Worm (Caenorhabditis elegans) whole organism, early embryonic: ENCODE data around the gene F27E5.9.

Experiments
- B0310.2 ChIP-seq: sonication (generic microtip); optimal IDR thresholded peaks from 2 replicates; lab custom pipeline; 2016; ENCODE audit warnings: mild to moderate bottlenecking, missing genetic modification characterization, missing compliant biosample characterization
- F13C5.2 ChIP-seq: sonication (generic microtip); optimal IDR thresholded peaks from 2 replicates; lab custom pipeline; 2017; ENCODE audit warnings: mild to moderate bottlenecking, missing genetic modification characterization, inconsistent platforms, missing compliant biosample characterization
- aly-1 ChIP-seq: sonication (generic microtip); optimal IDR thresholded peaks from 2 replicates; lab custom pipeline; 2016; ENCODE audit warnings: missing genetic modification characterization, missing compliant biosample characterization
- ama-1 ChIP-seq: fragments of 150-350 bp; optimal IDR thresholded peaks from 2 replicates; lab custom pipeline; 2014
- ceh-13 ChIP-seq: fragments of 200-800 bp; sonication (Bioruptor generic); optimal IDR thresholded peaks from 2 replicates; lab custom pipeline; 2018; ENCODE audit warnings: mild to moderate bottlenecking, missing genetic modification characterization, missing compliant biosample characterization
- ceh-36 ChIP-seq: sonication (generic microtip); optimal IDR thresholded peaks from 2 replicates; lab custom pipeline; 2016; ENCODE audit warnings: missing genetic modification characterization, inconsistent platforms, missing compliant biosample characterization
- ets-7 ChIP-seq: sonication (generic microtip); optimal IDR thresholded peaks from 2 replicates; lab custom pipeline; 2016; ENCODE audit warnings: missing genotype, missing genetic modification characterization, missing compliant biosample characterization
- flt-1 ChIP-seq: fragments of 200-800 bp; sonication (Bioruptor generic); IDR thresholded peaks from 2 replicates; pipeline ENCODE4 v1.3.6; 2022; ENCODE audit warnings: missing genetic modification characterization, missing compliant biosample characterization
- hnd-1 ChIP-seq: sonication (generic microtip); optimal IDR thresholded peaks from 2 replicates; lab custom pipeline; 2016; ENCODE audit warnings: missing genetic modification characterization, missing compliant biosample characterization
- pes-1 ChIP-seq: fragments of 200-800 bp; sonication (Bioruptor generic); IDR thresholded peaks from 2 replicates; pipeline ENCODE4 v1.3.6; 2022; ENCODE audit warnings: missing genetic modification reagents, missing genetic modification characterization, missing compliant biosample characterization
- scrt-1 ChIP-seq: fragments of 200-800 bp; sonication (Bioruptor generic); IDR thresholded peaks from 2 replicates; pipeline ENCODE4 v1.3.6; 2022; ENCODE audit warnings: missing genetic modification characterization, missing compliant biosample characterization
- sea-1 ChIP-seq: fragments of 200-800 bp; sonication (Bioruptor generic); conservative IDR thresholded peaks from 2 replicates; pipeline ENCODE4 v1.3.6; 2022; ENCODE audit warnings: missing genetic modification characterization, missing compliant biosample characterization
- tbx-11 ChIP-seq: fragments of 200-800 bp; sonication (Bioruptor generic); IDR thresholded peaks from 2 replicates; pipeline ENCODE4 v1.3.6; 2022; ENCODE audit warnings: missing genetic modification characterization, missing compliant biosample characterization
- tra-4 ChIP-seq: sonication (generic microtip); optimal IDR thresholded peaks from 2 replicates; lab custom pipeline; 2017; ENCODE audit warnings: missing genetic modification characterization, missing compliant biosample characterization

Gene F27E5.9

DNA sequence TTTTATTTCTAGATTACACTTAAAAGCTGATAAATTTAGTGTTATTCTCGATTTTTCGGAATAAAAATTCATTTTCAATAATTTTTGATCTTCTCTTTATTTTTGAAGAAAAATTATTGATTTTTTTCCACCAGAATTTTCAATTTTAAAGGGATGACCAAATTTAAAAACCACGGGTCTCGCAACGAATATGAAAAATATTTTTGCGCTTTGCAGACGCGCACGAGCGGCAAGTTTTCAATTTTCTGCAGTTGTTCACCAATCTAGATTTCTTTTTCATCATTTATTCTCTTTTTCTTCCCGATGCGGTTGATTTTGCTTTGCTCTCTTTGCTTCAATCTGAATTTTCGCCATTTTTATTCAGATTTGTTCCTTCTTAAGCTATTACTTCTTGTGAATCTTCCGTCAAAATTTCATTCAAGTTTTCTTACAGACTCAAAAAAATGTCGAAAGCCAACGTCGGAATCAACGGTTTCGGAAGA is 36.1 kb downstream of the F27E5.9 start, which contains the start of gene gpd-4:
TSS of gene gpd-4 (plus strand) at position 432 of the 482 bp plus-strand sequence.
- TF ChIP-seq tra-4 (tag; lab: Kevin White, UChicago) = no peak
- no peak for TF ChIP-seq F13C5.2 (tag; lab: Kevin White, UChicago)
- no peak for TF ChIP-seq tbx-11 (GFP tag; lab: Robert Waterston, UW)
- no peak for TF ChIP-seq ceh-13 (GFP tag; lab: Kevin White, UChicago)
- TF ChIP-seq hnd-1 (tag; lab: Kevin White, UChicago) = no peak
- TF ChIP-seq ceh-36 (tag; lab: Kevin White, UChicago) = no peak

DNA sequence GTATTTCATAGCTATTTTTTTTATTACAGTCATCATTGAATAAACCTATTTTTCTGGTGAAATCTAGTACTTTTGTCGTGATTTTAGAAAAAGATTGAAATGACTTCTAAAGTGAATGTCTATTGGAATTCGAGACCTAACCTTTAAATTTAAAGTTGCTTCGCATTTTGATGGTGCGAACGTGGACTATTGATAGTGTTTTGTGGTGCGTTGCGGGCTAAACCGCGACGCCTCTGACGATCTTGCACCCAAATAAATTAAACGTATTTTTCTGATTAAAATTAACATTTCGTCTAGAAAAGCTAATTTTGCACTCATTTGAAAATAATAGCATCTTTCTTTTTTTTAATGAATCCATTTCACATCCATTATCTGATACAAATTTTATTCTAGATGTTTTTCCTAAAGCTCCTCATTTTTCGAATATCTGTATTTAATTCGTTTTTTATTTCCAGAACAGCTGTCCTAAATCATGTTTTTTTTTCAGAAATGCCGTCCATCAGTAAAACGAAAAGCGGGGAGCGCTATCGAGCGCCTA is 37.8 kb downstream of the F27E5.9 start, which contains the start of gene wbp-11:
TSS of gene wbp-11 (plus strand) at position 488 of the 538 bp plus-strand sequence.
- TF ChIP-seq pes-1 (GFP tag; lab: Robert Waterston, UW) (no peak), aly-1 (tag; lab: Kevin White, UChicago) (no peak), ceh-36 (tag; lab: Kevin White, UChicago) (no peak), tbx-11 (GFP tag; lab: Robert Waterston, UW) (no peak), sea-1 (GFP tag; lab: Robert Waterston, UW) (no peak), scrt-1 (GFP tag; lab: Robert Waterston, UW) (no peak), hnd-1 (tag; lab: Kevin White, UChicago) (no peak), ama-1 (lab: Kevin White, UChicago) (no peak), ets-7 (tag; lab: Kevin White, UChicago) (no peak), F13C5.2 (tag; lab: Kevin White, UChicago) (no peak)

DNA sequence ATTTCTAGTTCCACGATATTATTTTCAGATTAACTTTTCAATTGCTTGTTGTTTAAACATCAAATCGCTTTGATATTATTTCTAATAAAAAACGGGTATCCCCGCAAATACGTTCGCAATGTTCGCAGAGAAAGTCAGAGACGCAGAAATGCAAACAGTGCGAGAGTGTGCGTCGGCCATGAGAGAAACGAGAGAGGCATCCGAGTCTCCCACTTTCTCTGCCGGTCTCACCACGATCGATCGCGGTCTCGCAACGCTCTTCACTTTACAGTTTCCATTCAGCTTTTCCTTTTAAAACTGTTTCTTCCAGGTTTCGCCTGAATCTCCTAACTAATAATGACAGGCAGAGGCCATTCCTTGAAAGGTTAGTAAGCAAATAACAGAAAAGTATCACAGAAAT is 39.6 kb downstream of the F27E5.9 start, which contains the start of gene F33H1.4:
TSS of gene F33H1.4 (plus strand) at position 311 of the 400 bp plus-strand sequence.
- TF ChIP-seq scrt-1 (GFP tag; lab: Robert Waterston, UW) = no peak
- TF ChIP-seq F13C5.2 (tag; lab: Kevin White, UChicago) = peak; percentile 45
- no peak for TF ChIP-seq ceh-13 (GFP tag; lab: Kevin White, UChicago)
- no peak for TF ChIP-seq flt-1 (GFP tag; lab: Robert Waterston, UW)
- TF ChIP-seq sea-1 (GFP tag; lab: Robert Waterston, UW) = no peak
- TF ChIP-seq ama-1 (lab: Kevin White, UChicago) = peak; percentile 3

DNA sequence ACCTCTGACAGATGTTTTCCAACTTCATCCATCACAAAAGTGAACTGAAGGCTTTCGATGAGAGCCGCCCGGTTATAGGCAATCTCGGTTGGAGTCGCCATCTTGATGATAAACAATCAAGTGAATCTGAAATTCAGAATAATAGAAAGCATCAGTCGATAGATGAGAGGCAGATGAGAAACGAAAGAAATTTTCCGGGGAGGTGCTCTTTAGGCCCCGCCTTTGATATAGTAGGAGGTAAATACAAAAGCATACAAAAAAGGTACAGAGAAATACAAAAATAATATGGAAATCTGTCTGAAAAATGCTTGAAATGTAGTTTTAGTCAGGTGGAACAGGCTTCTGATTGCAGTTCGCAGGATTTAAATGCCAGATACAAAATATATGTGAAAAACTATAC is 47.9 kb downstream of the F27E5.9 start, which contains the start of gene srd-1:
TSS of gene srd-1 (minus strand) at position 101 of the 400 bp plus-strand sequence.
- no peak for TF ChIP-seq pes-1 (GFP tag; lab: Robert Waterston, UW)
- no peak for TF ChIP-seq F13C5.2 (tag; lab: Kevin White, UChicago)
- TF ChIP-seq ama-1 (lab: Kevin White, UChicago) = no peak
- no peak for TF ChIP-seq aly-1 (tag; lab: Kevin White, UChicago)
- TF ChIP-seq sea-1 (GFP tag; lab: Robert Waterston, UW) = no peak
- no peak for TF ChIP-seq B0310.2 (tag; lab: Kevin White, UChicago)
- TF ChIP-seq ets-7 (tag; lab: Kevin White, UChicago) = no peak
- TF ChIP-seq ceh-13 (GFP tag; lab: Kevin White, UChicago) = no peak
